Worm (Caenorhabditis elegans): Measurements from ENCODE around the gene Y38C1AA.6.

Gene Y38C1AA.6

DNA sequence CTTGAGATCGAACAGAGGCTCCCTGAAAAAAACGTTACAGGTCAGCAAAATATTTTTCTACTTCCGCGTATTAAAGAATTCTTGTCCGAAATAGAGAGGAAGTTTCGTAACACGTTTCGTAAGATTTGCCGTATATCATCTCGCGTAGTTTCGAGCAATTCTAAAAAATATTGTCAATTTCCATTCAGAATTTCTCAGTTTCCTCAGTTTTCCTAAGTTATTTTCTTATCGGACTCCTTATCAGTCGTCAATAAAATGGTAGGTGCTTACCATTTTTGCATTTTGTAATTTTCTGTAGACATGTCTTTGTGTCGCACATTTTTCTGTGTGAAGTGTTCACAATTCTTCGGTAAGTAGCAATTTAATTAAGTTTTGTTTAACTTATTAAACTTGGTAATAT is 2.8 kb upstream of the Y38C1AA.6 start, which contains the start of gene Y38C1AA.19:
TSS of gene Y38C1AA.19 (plus strand) at position 301 of the 400 bp plus-strand sequence.
- TF ChIP-seq T07F8.4 (tag; optimal IDR thresholded peaks at IDR 0.05) (no peak), nfya-1 (tag; optimal IDR thresholded peaks at IDR 0.05; ENCODE audit: borderline replicate concordance, insufficient read depth) (no peak), ekl-4 (GFP tag; IDR thresholded peaks at IDR 0.05) (no peak), K11D2.4 (GFP tag; IDR thresholded peaks at IDR 0.05) (no peak), attf-6 (GFP tag; IDR thresholded peaks at IDR 0.05) (no peak), B0261.1 (tag; optimal IDR thresholded peaks at IDR 0.05) (no peak), nfyb-1 (GFP tag; IDR thresholded peaks at IDR 0.05) (no peak), egrh-3 (GFP tag; IDR thresholded peaks at IDR 0.05) (no peak), C06A6.2 (GFP tag; conservative IDR thresholded peaks at IDR 0.05) (no peak), madf-10 (tag; optimal IDR thresholded peaks at IDR 0.05) (no peak), Y67H2A.10 (GFP tag; conservative IDR thresholded peaks at IDR 0.05) (no peak), sea-2 (GFP tag; IDR thresholded peaks at IDR 0.05) (no peak), ceh-27 (GFP tag; optimal IDR thresholded peaks at IDR 0.05) (no peak), ama-1 (optimal IDR thresholded peaks at IDR 0.05) (no peak), ama-1 (GFP tag; optimal IDR thresholded peaks at IDR 0.05) (no peak), ccch-3 (GFP tag; optimal IDR thresholded peaks at IDR 0.05) (no peak), snpc-1.3 (tag; optimal IDR thresholded peaks at IDR 0.05; ENCODE audit: insufficient read depth) (no peak), lin-35 (GFP tag; optimal IDR thresholded peaks at IDR 0.05) (no peak), egl-18 (GFP tag; IDR thresholded peaks at IDR 0.05) (no peak), tlf-1 (GFP tag; optimal IDR thresholded peaks at IDR 0.05) (no peak)

DNA sequence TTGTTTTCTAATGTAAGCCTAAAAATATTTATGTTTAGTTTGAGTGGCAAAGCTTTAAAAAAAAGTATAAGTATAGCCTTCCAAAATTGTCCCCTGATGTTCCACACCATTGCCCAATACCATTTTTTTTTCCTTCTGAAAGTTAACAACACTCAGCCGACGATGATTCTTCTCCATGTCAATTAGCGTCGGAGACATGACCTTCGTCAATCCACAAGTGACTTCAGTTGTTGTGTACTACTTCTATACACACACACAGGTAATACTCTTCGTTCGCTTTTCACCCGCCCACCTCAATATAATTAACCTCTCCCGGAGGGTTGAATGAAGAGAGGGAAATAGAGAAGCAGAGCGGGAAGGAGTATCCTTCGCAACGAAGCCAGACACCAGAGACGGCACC is 2.1 kb downstream of the Y38C1AA.6 start, which contains the start of gene cutl-24:
TSS of gene cutl-24 (plus strand) at position 301 of the 400 bp plus-strand sequence.
- TF ChIP-seq nhr-27 (tag; optimal IDR thresholded peaks at IDR 0.05) (no peak), tbp1 (GFP tag; optimal IDR thresholded peaks at IDR 0.05) (no peak)

DNA sequence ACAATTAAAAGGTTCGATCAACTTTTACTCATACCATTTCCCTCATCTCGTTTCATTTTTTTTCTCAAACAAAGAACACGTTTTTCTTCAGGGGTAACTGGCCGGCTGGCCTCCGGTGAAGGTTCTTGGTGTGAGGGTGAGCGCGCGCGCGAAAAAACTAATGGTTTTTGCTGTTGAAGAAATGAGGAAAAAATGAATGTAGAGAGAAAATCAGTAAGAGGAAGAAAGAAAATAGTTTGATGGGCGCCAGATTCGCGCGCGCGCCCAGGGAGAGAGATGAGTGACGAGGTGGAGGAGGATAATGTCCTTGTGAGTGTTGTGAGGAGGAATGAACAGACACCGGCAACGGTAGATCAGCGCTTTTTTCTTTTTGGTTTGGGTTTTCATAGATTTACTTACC is 8.4 kb downstream of the Y38C1AA.6 start:
- 0 out of 2 replicates have a peak, but pooled peaks have one; percentile 14 for TF ChIP-seq zfh-2 (GFP tag; conservative IDR thresholded peaks at IDR 0.05)
- TF ChIP-seq efl-1 (GFP tag; optimal IDR thresholded peaks at IDR 0.05): peak; percentile 39
- TF ChIP-seq rpc-1 (optimal IDR thresholded peaks at IDR 0.05): no peak
- no peak for TF ChIP-seq rpc-1 (tag; optimal IDR thresholded peaks at IDR 0.05)

DNA sequence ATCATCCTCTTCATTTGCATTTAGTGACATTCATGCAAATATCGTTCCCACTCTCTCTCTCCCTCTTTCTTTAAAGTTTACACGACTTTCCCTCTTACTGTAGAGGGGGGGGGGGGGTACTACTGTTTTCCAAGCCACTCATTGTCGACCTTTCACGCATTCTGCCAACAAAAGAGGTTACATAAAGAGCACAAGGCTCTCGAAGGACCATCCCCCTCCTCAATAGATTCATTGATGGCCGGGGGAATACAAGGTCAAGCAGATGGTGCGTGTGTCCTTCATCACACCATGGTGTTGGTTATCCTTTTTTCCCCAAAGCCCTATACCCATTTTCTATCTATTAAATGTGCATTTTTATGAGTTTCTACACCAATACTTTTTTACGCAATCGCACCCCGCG is 10.4 kb downstream of the Y38C1AA.6 start:
- TF ChIP-seq sdz-38 (tag; optimal IDR thresholded peaks at IDR 0.05) (no peak), F22D6.2 (tag; optimal IDR thresholded peaks at IDR 0.05) (no peak), F37B4.10 (GFP tag; IDR thresholded peaks at IDR 0.05) (no peak), F57C9.4 (tag; optimal IDR thresholded peaks at IDR 0.05) (no peak), mxl-1 (tag; optimal IDR thresholded peaks at IDR 0.05) (no peak), B0336.3 (GFP tag; IDR thresholded peaks at IDR 0.05) (no peak), nfya-2 (GFP tag; IDR thresholded peaks at IDR 0.05) (no peak), mes-4 (tag; optimal IDR thresholded peaks at IDR 0.05) (no peak), mcd-1 (GFP tag; IDR thresholded peaks at IDR 0.05) (no peak), athp-1 (tag; optimal IDR thresholded peaks at IDR 0.05) (no peak), ztf-28 (GFP tag; IDR thresholded peaks at IDR 0.05) (no peak), attf-3 (GFP tag; conservative IDR thresholded peaks at IDR 0.05) (no peak), hsf-1 (GFP tag; IDR thresholded peaks at IDR 0.05) (no peak), akir-1 (GFP tag; optimal IDR thresholded peaks at IDR 0.05) (no peak), ceh-91 (GFP tag; IDR thresholded peaks at IDR 0.05) (no peak), rpc-1 (optimal IDR thresholded peaks at IDR 0.05) (no peak), rpc-1 (tag; optimal IDR thresholded peaks at IDR 0.05) (no peak)
